Worm (Caenorhabditis elegans): ENCODE measurements around the gene T05C12.9.

Gene T05C12.9

DNA sequence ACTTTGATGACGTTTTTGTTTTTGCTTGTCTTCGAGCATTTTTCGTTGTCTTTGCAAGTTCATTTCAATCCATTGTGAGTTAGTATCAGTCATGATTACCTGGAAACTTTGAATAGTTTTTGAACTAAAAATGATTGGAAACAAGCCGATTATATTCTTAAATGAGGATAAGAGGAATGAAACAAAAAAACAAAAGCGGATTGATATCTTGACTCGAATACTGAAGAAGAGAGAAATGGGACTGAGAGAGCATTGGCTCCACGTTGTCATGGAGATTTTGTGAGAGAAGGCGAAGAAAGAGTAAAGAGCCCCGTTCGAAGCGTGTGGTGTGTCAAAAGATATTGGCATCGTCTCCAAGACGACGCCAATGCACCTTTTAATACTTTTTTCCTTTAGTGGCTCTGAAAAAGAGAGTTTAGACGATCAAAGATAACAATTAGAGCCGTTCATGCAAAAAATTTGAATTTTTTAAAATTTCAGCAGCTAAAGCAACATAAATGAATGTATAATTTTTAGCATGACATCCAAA lies 36.1 kb downstream of the T05C12.9 start, which contains the start of the genes tub-1 and tmem-138:
Gene tub-1 (minus strand): TSS at position 101 of the 529 bp plus-strand sequence.
Gene tmem-138 (plus strand): TSS at position 479 of the 529 bp plus-strand sequence.
- TF ChIP-seq Y95B8A.8 (GFP tag; IDR thresholded peaks at IDR 0.05) (no peak), hlh-26 (GFP tag; conservative IDR thresholded peaks at IDR 0.05) (no peak)

DNA sequence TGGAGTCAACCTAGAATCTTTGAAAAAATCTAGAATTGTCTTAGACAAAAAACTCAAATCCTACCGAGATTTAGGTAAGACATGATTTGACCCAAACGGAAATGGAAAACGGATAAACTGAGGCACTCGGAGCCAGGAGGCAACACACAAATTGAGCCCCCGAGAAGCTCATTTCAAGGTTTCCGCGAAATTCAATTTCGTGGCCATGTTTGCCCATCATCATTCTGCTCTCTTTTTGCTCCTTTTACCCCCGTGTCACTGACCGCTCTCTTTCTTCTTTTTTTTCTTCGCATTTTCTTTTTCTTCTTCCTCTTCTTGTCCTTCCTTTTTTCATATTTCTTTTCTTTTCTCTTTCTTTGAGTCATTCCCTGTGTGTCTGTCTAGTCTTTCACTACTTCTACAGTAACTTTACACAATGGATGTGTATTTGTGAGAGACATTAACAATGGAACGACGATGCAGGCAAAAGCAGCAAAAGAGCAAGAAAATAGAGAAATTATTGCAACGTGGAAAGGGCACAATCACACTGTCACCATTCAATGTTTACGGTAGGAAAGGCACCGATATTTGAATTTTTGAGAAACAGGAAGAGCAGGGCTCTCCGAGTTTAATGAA lies 40.2 kb downstream of the T05C12.9 start:
- TF ChIP-seq T07F8.4 (tag; optimal IDR thresholded peaks at IDR 0.05) (no peak), F49E8.2 (tag; optimal IDR thresholded peaks at IDR 0.05; ENCODE audit: insufficient read depth) (no peak), ceh-91 (GFP tag; IDR thresholded peaks at IDR 0.05) (no peak), bed-1 (GFP tag; IDR thresholded peaks at IDR 0.05) (no peak), attf-5 (GFP tag; optimal IDR thresholded peaks at IDR 0.05) (no peak), ztf-3 (GFP tag; optimal IDR thresholded peaks at IDR 0.05) (no peak), cebp-2 (GFP tag; IDR thresholded peaks at IDR 0.05) (no peak), K11D2.4 (GFP tag; IDR thresholded peaks at IDR 0.05) (no peak), ztf-26 (tag; optimal IDR thresholded peaks at IDR 0.05) (no peak), pbrm-1 (GFP tag; IDR thresholded peaks at IDR 0.05) (no peak), F39B2.1 (GFP tag; IDR thresholded peaks at IDR 0.05) (no peak), aptf-3 (GFP tag; IDR thresholded peaks at IDR 0.05) (no peak), atf-7 (tag; optimal IDR thresholded peaks at IDR 0.05) (no peak), zfh-2 (GFP tag; conservative IDR thresholded peaks at IDR 0.05) (no peak), let-526 (GFP tag; IDR thresholded peaks at IDR 0.05) (no peak), dpl-1 (GFP tag; optimal IDR thresholded peaks at IDR 0.05) (no peak), ceh-27 (GFP tag; optimal IDR thresholded peaks at IDR 0.05) (no peak), Y53G8AR.9 (GFP tag; conservative IDR thresholded peaks at IDR 0.05) (no peak), mes-4 (tag; optimal IDR thresholded peaks at IDR 0.05) (no peak)

DNA sequence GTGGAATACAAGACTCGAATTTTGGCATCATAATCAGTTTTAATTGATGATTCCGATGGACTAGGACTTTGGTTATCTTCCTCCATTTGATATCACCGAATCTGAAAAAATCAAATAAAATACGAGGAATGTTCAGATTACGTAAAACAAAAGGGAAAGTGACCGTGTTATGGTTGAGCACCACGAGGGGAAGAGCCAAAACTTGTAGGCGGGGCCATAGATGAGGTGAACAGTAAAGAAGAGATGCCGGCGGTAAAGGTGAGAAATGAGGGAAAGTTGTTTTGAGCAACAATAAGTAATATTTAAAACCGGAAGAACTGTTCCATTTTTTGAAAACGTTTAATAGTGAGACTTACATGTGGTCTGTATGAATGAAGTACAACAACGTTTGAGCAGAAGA lies 43.1 kb downstream of the T05C12.9 start, which contains the start of gene F10B5.3:
Gene F10B5.3 (minus strand): TSS at position 101 of the 400 bp plus-strand sequence.
- TF ChIP-seq F23B12.7 (tag; optimal IDR thresholded peaks at IDR 0.05; ENCODE audit: insufficient read depth) (no peak), rpc-1 (optimal IDR thresholded peaks at IDR 0.05) (no peak), rpc-1 (tag; optimal IDR thresholded peaks at IDR 0.05) (no peak), B0261.1 (tag; optimal IDR thresholded peaks at IDR 0.05) (no peak), ztf-25 (GFP tag; IDR thresholded peaks at IDR 0.05) (no peak), efl-1 (GFP tag; optimal IDR thresholded peaks at IDR 0.05) (no peak), ama-1 (optimal IDR thresholded peaks at IDR 0.05) (no peak), ama-1 (GFP tag; optimal IDR thresholded peaks at IDR 0.05) (no peak), attf-3 (GFP tag; conservative IDR thresholded peaks at IDR 0.05) (no peak), dpff-1 (tag; optimal IDR thresholded peaks at IDR 0.05) (no peak), K12H6.12 (tag; optimal IDR thresholded peaks at IDR 0.05) (no peak), F39B2.1 (GFP tag; IDR thresholded peaks at IDR 0.05) (no peak), zim-3 (tag; optimal IDR thresholded peaks at IDR 0.05) (no peak), mcd-1 (GFP tag; IDR thresholded peaks at IDR 0.05) (no peak), fkh-3 (tag; optimal IDR thresholded peaks at IDR 0.05) (no peak), chd-7 (tag; optimal IDR thresholded peaks at IDR 0.05) (no peak), gei-17 (GFP tag; optimal IDR thresholded peaks at IDR 0.05) (no peak), madf-6 (GFP tag; IDR thresholded peaks at IDR 0.05) (no peak), sdz-38 (tag; optimal IDR thresholded peaks at IDR 0.05) (no peak)

All from whole organism, young adult.